Fruit fly (Drosophila melanogaster): ENCODE results near the gene AlaRS-m.

AlaRS-m gene

DNA sequence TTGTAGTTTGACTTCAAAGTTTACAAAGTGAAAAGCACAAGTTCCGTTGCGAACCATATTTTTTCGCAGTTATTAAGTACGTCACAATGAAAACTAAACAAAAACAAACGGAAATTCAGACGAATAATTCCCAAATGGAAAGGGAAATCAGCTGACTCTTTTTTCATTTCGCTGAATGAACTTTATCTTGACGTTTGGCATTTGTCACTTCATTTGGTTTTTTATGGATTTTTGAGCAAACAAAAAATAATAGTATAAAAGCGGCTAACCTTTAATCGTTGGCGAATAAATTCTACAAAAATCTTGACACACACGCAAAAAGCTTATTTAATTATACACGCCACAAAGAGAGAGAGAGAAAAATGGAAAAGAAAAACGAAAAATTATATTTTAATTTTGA is 37.8 kb downstream of the AlaRS-m start:
- TF ChIP-seq dmrt93B (GFP tag; optimal IDR thresholded peaks at IDR 0.05): no peak

dm6 chr3L:5184502-5184859 is 38.6 kb downstream of the AlaRS-m start:
- TF ChIP-seq Hnf4 (GFP tag; optimal IDR thresholded peaks at IDR 0.05): peak; percentile 45
- no peak for TF ChIP-seq CG32264 (GFP tag; optimal IDR thresholded peaks at IDR 0.05)
- no peak for TF ChIP-seq rgr (GFP tag; optimal IDR thresholded peaks at IDR 0.05)
- TF ChIP-seq h (GFP tag; optimal IDR thresholded peaks at IDR 0.05): no peak
- no peak for TF ChIP-seq Jra (GFP tag; optimal IDR thresholded peaks at IDR 0.05)
- TF ChIP-seq psq (GFP tag; optimal IDR thresholded peaks at IDR 0.05): peak; percentile 85
- TF ChIP-seq Hr78 (GFP tag; optimal IDR thresholded peaks at IDR 0.05): no peak
- TF ChIP-seq ey (GFP tag; optimal IDR thresholded peaks at IDR 0.05): no peak
- no peak for TF ChIP-seq woc (GFP tag; optimal IDR thresholded peaks at IDR 0.05)
- TF ChIP-seq jim (GFP tag; optimal IDR thresholded peaks at IDR 0.05): no peak
- TF ChIP-seq dsf (GFP tag; optimal IDR thresholded peaks at IDR 0.05; ENCODE audit: borderline replicate concordance): no peak
- TF ChIP-seq sv (GFP tag; optimal IDR thresholded peaks at IDR 0.05): no peak
- peak; percentile 49 for TF ChIP-seq CrebA (GFP tag; optimal IDR thresholded peaks at IDR 0.05; ENCODE audit: borderline replicate concordance)
- TF ChIP-seq dl (GFP tag; optimal IDR thresholded peaks at IDR 0.05; ENCODE audit: insufficient read depth in 1 of 2, partially characterized antibody in 2 of 2): peak in 1 of 2 experiments; percentile 48
- TF ChIP-seq Abd-B (GFP tag; optimal IDR thresholded peaks at IDR 0.05): no peak
- peak; percentile 41 for TF ChIP-seq sage (GFP tag; optimal IDR thresholded peaks at IDR 0.05)
- TF ChIP-seq OdsH (GFP tag; optimal IDR thresholded peaks at IDR 0.05): no peak
- TF ChIP-seq Hr83 (GFP tag; optimal IDR thresholded peaks at IDR 0.05; ENCODE audit: poor library complexity, severe bottlenecking): peak; percentile 50
- no peak for TF ChIP-seq Myc (optimal IDR thresholded peaks at IDR 0.05)
- TF ChIP-seq pan (optimal IDR thresholded peaks at IDR 0.05): no peak
- no peak for TF ChIP-seq tai (GFP tag; optimal IDR thresholded peaks at IDR 0.05)
- no peak for TF ChIP-seq usp (GFP tag; optimal IDR thresholded peaks at IDR 0.05)
- no peak for TF ChIP-seq Dfd (GFP tag; optimal IDR thresholded peaks at IDR 0.05)
- TF ChIP-seq Mio (GFP tag; optimal IDR thresholded peaks at IDR 0.05): no peak
- TF ChIP-seq fru (GFP tag; optimal IDR thresholded peaks at IDR 0.05): no peak
- no peak for TF ChIP-seq Dif (GFP tag; optimal IDR thresholded peaks at IDR 0.05; ENCODE audit: partially characterized antibody)
- no peak for TF ChIP-seq br (GFP tag; optimal IDR thresholded peaks at IDR 0.05)
- no peak for TF ChIP-seq Rel (GFP tag; optimal IDR thresholded peaks at IDR 0.05)
- peak; percentile 19 for TF ChIP-seq Rel (tag; optimal IDR thresholded peaks at IDR 0.05)
- no peak for TF ChIP-seq HLH106 (tag; optimal IDR thresholded peaks at IDR 0.05)
- no peak for TF ChIP-seq Sp1 (GFP tag; optimal IDR thresholded peaks at IDR 0.05)
- no peak for TF ChIP-seq CG9705 (GFP tag; optimal IDR thresholded peaks at IDR 0.05)
- no peak for TF ChIP-seq dmrt93B (GFP tag; optimal IDR thresholded peaks at IDR 0.05)
- no peak for TF ChIP-seq N (GFP tag; optimal IDR thresholded peaks at IDR 0.05)
- TF ChIP-seq foxo (GFP tag; optimal IDR thresholded peaks at IDR 0.05): no peak
- no peak for TF ChIP-seq Vsx2 (GFP tag; optimal IDR thresholded peaks at IDR 0.05; ENCODE audit: partially characterized antibody)
- no peak for TF ChIP-seq brk (GFP tag; optimal IDR thresholded peaks at IDR 0.05)
- no peak for TF ChIP-seq GATAd (GFP tag; optimal IDR thresholded peaks at IDR 0.05)
- no peak for TF ChIP-seq lola (GFP tag; optimal IDR thresholded peaks at IDR 0.05)

DNA sequence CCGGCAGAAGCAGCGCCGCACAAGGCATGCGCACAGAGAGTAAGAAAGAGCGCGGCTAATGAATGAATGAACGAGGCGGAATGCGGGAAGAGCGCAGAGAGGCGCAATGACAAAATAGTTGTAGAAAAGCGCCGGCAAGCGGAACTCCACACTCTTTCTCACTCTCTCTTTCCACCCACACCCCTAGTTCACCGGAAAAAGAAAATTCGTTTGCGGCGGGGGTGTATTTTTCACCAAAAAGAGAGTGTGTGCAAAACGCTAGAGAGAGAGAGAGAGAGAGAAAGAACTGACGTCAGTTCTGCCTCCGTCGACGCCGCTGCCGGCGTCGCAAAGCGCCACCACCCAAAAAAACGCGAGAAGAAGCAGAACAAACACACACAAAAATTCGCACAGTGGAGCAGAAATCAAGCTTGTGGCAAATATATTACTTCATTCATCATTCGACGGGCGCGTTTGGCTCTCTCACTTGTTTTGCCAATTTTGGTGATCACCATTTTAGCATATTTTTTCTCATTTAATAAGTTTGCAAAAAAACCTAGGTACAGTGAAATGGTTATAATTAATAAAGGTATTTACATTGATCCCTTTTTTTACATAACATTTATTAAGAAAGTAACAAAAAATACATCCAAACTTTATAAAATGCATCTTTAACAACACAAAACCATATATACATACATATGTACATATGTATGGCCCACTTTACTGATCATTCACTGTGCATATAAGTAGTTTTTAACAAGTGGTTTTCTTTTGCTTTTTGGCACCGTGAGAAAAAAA is 39.2 kb downstream of the AlaRS-m start:
- TF ChIP-seq jim (GFP tag; optimal IDR thresholded peaks at IDR 0.05): no peak
- peak; percentile 24 for TF ChIP-seq woc (GFP tag; optimal IDR thresholded peaks at IDR 0.05)
- no peak for TF ChIP-seq Jra (GFP tag; optimal IDR thresholded peaks at IDR 0.05)
- TF ChIP-seq Abd-B (GFP tag; optimal IDR thresholded peaks at IDR 0.05): no peak
- no peak for TF ChIP-seq CG32264 (GFP tag; optimal IDR thresholded peaks at IDR 0.05)
- peak; percentile 13 for TF ChIP-seq tai (GFP tag; optimal IDR thresholded peaks at IDR 0.05)
- no peak for TF ChIP-seq dsf (GFP tag; optimal IDR thresholded peaks at IDR 0.05; ENCODE audit: borderline replicate concordance)
- no peak for TF ChIP-seq CrebA (GFP tag; optimal IDR thresholded peaks at IDR 0.05; ENCODE audit: borderline replicate concordance)
- TF ChIP-seq OdsH (GFP tag; optimal IDR thresholded peaks at IDR 0.05): peak; percentile 24
- TF ChIP-seq Hnf4 (GFP tag; optimal IDR thresholded peaks at IDR 0.05): peak; percentile 19
- peak; percentile 50 for TF ChIP-seq rgr (GFP tag; optimal IDR thresholded peaks at IDR 0.05)
- no peak for TF ChIP-seq lola (GFP tag; optimal IDR thresholded peaks at IDR 0.05)
- peak; percentile 91 for TF ChIP-seq Dif (GFP tag; optimal IDR thresholded peaks at IDR 0.05; ENCODE audit: partially characterized antibody)
- peak in 1 of 2 experiments; percentile 42 for TF ChIP-seq foxo (GFP tag; optimal IDR thresholded peaks at IDR 0.05)
- TF ChIP-seq br (GFP tag; optimal IDR thresholded peaks at IDR 0.05): peak; percentile 16
- TF ChIP-seq dl (GFP tag; optimal IDR thresholded peaks at IDR 0.05; ENCODE audit: insufficient read depth in 1 of 2, partially characterized antibody in 2 of 2): peak in 1 of 2 experiments; percentile 22
- no peak for TF ChIP-seq usp (GFP tag; optimal IDR thresholded peaks at IDR 0.05)
- TF ChIP-seq HLH106 (tag; optimal IDR thresholded peaks at IDR 0.05): peak; percentile 16
- TF ChIP-seq psq (GFP tag; optimal IDR thresholded peaks at IDR 0.05): peak; percentile 52
- peak; percentile 88 for TF ChIP-seq Vsx2 (GFP tag; optimal IDR thresholded peaks at IDR 0.05; ENCODE audit: partially characterized antibody)
- no peak for TF ChIP-seq Rel (GFP tag; optimal IDR thresholded peaks at IDR 0.05)
- no peak for TF ChIP-seq Rel (tag; optimal IDR thresholded peaks at IDR 0.05)
- no peak for TF ChIP-seq CG9705 (GFP tag; optimal IDR thresholded peaks at IDR 0.05)
- no peak for TF ChIP-seq Mio (GFP tag; optimal IDR thresholded peaks at IDR 0.05)
- no peak for TF ChIP-seq dmrt93B (GFP tag; optimal IDR thresholded peaks at IDR 0.05)
- no peak for TF ChIP-seq brk (GFP tag; optimal IDR thresholded peaks at IDR 0.05)
- no peak for TF ChIP-seq Sp1 (GFP tag; optimal IDR thresholded peaks at IDR 0.05)
- TF ChIP-seq pan (optimal IDR thresholded peaks at IDR 0.05): no peak
- TF ChIP-seq GATAd (GFP tag; optimal IDR thresholded peaks at IDR 0.05): no peak
- TF ChIP-seq sv (GFP tag; optimal IDR thresholded peaks at IDR 0.05): peak; percentile 47
- no peak for TF ChIP-seq Hr78 (GFP tag; optimal IDR thresholded peaks at IDR 0.05)
- TF ChIP-seq N (GFP tag; optimal IDR thresholded peaks at IDR 0.05): no peak
- TF ChIP-seq ey (GFP tag; optimal IDR thresholded peaks at IDR 0.05): peak; percentile 17
- peak; percentile 27 for TF ChIP-seq fru (GFP tag; optimal IDR thresholded peaks at IDR 0.05)
- no peak for TF ChIP-seq Myc (optimal IDR thresholded peaks at IDR 0.05)
- TF ChIP-seq h (GFP tag; optimal IDR thresholded peaks at IDR 0.05): peak; percentile 22
